Fruit fly (Drosophila melanogaster): ENCODE measurements around the gene mtSSB.

Gene mtSSB

dm6 chr3R:16205155-16205778 lies at the start of gene mtSSB (continued):
- TF ChIP-seq CG12391 (tag; optimal IDR thresholded peaks at IDR 0.05) (peak; percentile 82), pita (GFP tag; optimal IDR thresholded peaks at IDR 0.05) (peak; percentile 79), vvl (GFP tag; IDR thresholded peaks at IDR 0.05) (peak; percentile 96), CG3847 (GFP tag; IDR thresholded peaks at IDR 0.05) (peak; percentile 85), vfl (GFP tag; optimal IDR thresholded peaks at IDR 0.05) (peak; percentile 65), bab2 (GFP tag; optimal IDR thresholded peaks at IDR 0.05) (peak; percentile 89), btn (GFP tag; optimal IDR thresholded peaks at IDR 0.05) (peak; percentile 85), CG8359 (GFP tag; optimal IDR thresholded peaks at IDR 0.05; ENCODE audit: borderline replicate concordance) (no peak), CG6854 (GFP tag; optimal IDR thresholded peaks at IDR 0.05) (peak; percentile 73), CG4328 (GFP tag; optimal IDR thresholded peaks at IDR 0.05) (peak; percentile 69), CG14667 (GFP tag; IDR thresholded peaks at IDR 0.05) (peak; percentile 86), Asciz (GFP tag; optimal IDR thresholded peaks at IDR 0.05) (peak; percentile 68), bsh (GFP tag; optimal IDR thresholded peaks at IDR 0.05) (peak in 1 of 2 experiments; percentile 83), Myb (GFP tag; optimal IDR thresholded peaks at IDR 0.05) (peak; percentile 54), gfzf (GFP tag; optimal IDR thresholded peaks at IDR 0.05) (peak; percentile 17), CkIIα-i1 (GFP tag; IDR thresholded peaks at IDR 0.05) (no peak), Fer2 (tag; optimal IDR thresholded peaks at IDR 0.05) (peak; percentile 46), Aef1 (GFP tag; IDR thresholded peaks at IDR 0.05) (peak; percentile 79), CG10366 (GFP tag; IDR thresholded peaks at IDR 0.05) (peak; percentile 87), Taf1 (GFP tag; IDR thresholded peaks at IDR 0.05) (peak; percentile 78; the same call in 1 of the 2 replicates), CG7745 (tag; optimal IDR thresholded peaks at IDR 0.05) (peak; percentile 31), CG7963 (GFP tag; IDR thresholded peaks at IDR 0.05; ENCODE audit: partially characterized antibody) (peak; percentile 98), CG5245 (GFP tag; optimal IDR thresholded peaks at IDR 0.05) (peak; percentile 96), kah (GFP tag; optimal IDR thresholded peaks at IDR 0.05) (no peak), nau (GFP tag; optimal IDR thresholded peaks at IDR 0.05) (peak; percentile 51), CG31441 (GFP tag; IDR thresholded peaks at IDR 0.05) (peak; percentile 59), CG30020 (tag; optimal IDR thresholded peaks at IDR 0.05) (peak; percentile 49), CG10274 (GFP tag; optimal IDR thresholded peaks at IDR 0.05) (peak; percentile 19), vnd (GFP tag; IDR thresholded peaks at IDR 0.05; ENCODE audit: partially characterized antibody) (peak; percentile 99), maf-S (GFP tag; optimal IDR thresholded peaks at IDR 0.05) (peak; percentile 73), Mad (GFP tag; optimal IDR thresholded peaks at IDR 0.05) (peak; percentile 82), gsb-n (tag; optimal IDR thresholded peaks at IDR 0.05) (peak; percentile 71), Lhr (GFP tag; optimal IDR thresholded peaks at IDR 0.05) (peak; percentile 91), CG32767 (GFP tag; IDR thresholded peaks at IDR 0.05) (peak; percentile 57; the same call in 1 of the 2 replicates), Max (GFP tag; optimal IDR thresholded peaks at IDR 0.05) (peak; percentile 76), ham (GFP tag; IDR thresholded peaks at IDR 0.05) (peak; percentile 34; the same call in 1 of the 2 replicates), CHES-1-like (GFP tag; optimal IDR thresholded peaks at IDR 0.05) (peak; percentile 72), Ravus (GFP tag; IDR thresholded peaks at IDR 0.05) (peak; percentile 62), ERR (GFP tag; optimal IDR thresholded peaks at IDR 0.05) (peak; percentile 61), CG18619 (GFP tag; optimal IDR thresholded peaks at IDR 0.05) (peak; percentile 75), twi (tag; optimal IDR thresholded peaks at IDR 0.05) (peak; percentile 68), zfh2 (GFP tag; optimal IDR thresholded peaks at IDR 0.05) (peak; percentile 55), Kr (GFP tag; optimal IDR thresholded peaks at IDR 0.05) (peak; percentile 41), aop (GFP tag; IDR thresholded peaks at IDR 0.05) (peak; percentile 61; the same call in 1 of the 2 replicates), ftz-f1 (GFP tag; optimal IDR thresholded peaks at IDR 0.05) (peak; percentile 62), MBD-R2 (GFP tag; IDR thresholded peaks at IDR 0.05) (peak; percentile 68), CG1603 (tag; optimal IDR thresholded peaks at IDR 0.05) (peak; percentile 81), CG7556 (GFP tag; optimal IDR thresholded peaks at IDR 0.05) (peak; percentile 57), zfh1 (GFP tag; IDR thresholded peaks at IDR 0.05) (peak; percentile 95), tup (GFP tag; optimal IDR thresholded peaks at IDR 0.05) (peak; percentile 66)

All from whole organism, embryonic.